Worm (Caenorhabditis elegans) whole organism, young adult: ENCODE measurements around the gene cpar-1.

Source experiments
- B0035.1 ChIP-seq: sonication (generic microtip); optimal IDR thresholded peaks from 2 replicates; lab custom pipeline; 2016; ENCODE audit warnings: missing genetic modification characterization, mild to moderate bottlenecking, missing compliant biosample characterization, missing genotype, missing genetic modification reagents
- B0261.1 ChIP-seq: sonication (generic microtip); optimal IDR thresholded peaks from 2 replicates; lab custom pipeline; 2016; ENCODE audit warnings: mild to moderate bottlenecking, missing genetic modification characterization, moderate library complexity, missing compliant biosample characterization
- B0336.3 ChIP-seq: fragments of 200-800 bp; sonication (Bioruptor generic); IDR thresholded peaks from 2 replicates; pipeline ENCODE4 v1.3.6; 2022; ENCODE audit warnings: missing genetic modification characterization, missing compliant biosample characterization
- F23B12.7 ChIP-seq: sonication (generic microtip); optimal IDR thresholded peaks from 2 replicates; lab custom pipeline; 2017; ENCODE audit warnings: missing genetic modification characterization, mild to moderate bottlenecking, missing compliant biosample characterization, antibody characterized with exemption, moderate library complexity; ENCODE audit not compliant: insufficient read depth
- F55B11.4 ChIP-seq: sonication (generic microtip); optimal IDR thresholded peaks from 2 replicates; lab custom pipeline; 2016; ENCODE audit warnings: missing compliant biosample characterization, missing genetic modification characterization, borderline replicate concordance; ENCODE audit not compliant: insufficient read depth
- F57A8.1 ChIP-seq: fragments of 200-800 bp; sonication (Bioruptor generic); optimal IDR thresholded peaks from 2 replicates; lab custom pipeline; 2018; ENCODE audit warnings: mild to moderate bottlenecking, missing genetic modification characterization, moderate library complexity, missing compliant biosample characterization
- F57C9.4 ChIP-seq: sonication (generic microtip); optimal IDR thresholded peaks from 2 replicates; lab custom pipeline; 2017; ENCODE audit warnings: mild to moderate bottlenecking, missing genetic modification characterization, missing compliant biosample characterization
- T26A5.8 ChIP-seq: sonication (generic microtip); optimal IDR thresholded peaks from 2 replicates; lab custom pipeline; 2016; ENCODE audit warnings: missing genetic modification characterization, missing compliant biosample characterization
- Y56A3A.18 ChIP-seq: fragments of 200-800 bp; sonication (Bioruptor generic); IDR thresholded peaks from 2 replicates; pipeline ENCODE4 v1.3.6; 2022; ENCODE audit warnings: missing genetic modification reagents, missing genetic modification characterization, missing compliant biosample characterization
- Y95B8A.8 ChIP-seq: fragments of 200-800 bp; sonication (Bioruptor generic); IDR thresholded peaks from 2 replicates; pipeline ENCODE4 v1.3.6; 2022; ENCODE audit warnings: missing genetic modification reagents, missing genetic modification characterization, missing compliant biosample characterization
- aptf-2 ChIP-seq: fragments of 200-800 bp; sonication (Bioruptor generic); conservative IDR thresholded peaks from 2 replicates; pipeline ENCODE4 v1.3.6; 2022; ENCODE audit warnings: missing genetic modification reagents, missing genetic modification characterization, missing compliant biosample characterization
- attf-5 ChIP-seq: fragments of 200-800 bp; sonication (Bioruptor generic); optimal IDR thresholded peaks from 2 replicates; lab custom pipeline; 2018; ENCODE audit warnings: mild to moderate bottlenecking, missing genetic modification characterization, missing compliant biosample characterization
- bed-1 ChIP-seq: fragments of 200-800 bp; sonication (Bioruptor generic); IDR thresholded peaks from 2 replicates; pipeline ENCODE4 v1.3.6; 2022; ENCODE audit warnings: missing genetic modification reagents, missing genetic modification characterization, missing compliant biosample characterization
- ccch-3 ChIP-seq: fragments of 200-800 bp; sonication (Bioruptor generic); optimal IDR thresholded peaks from 2 replicates; lab custom pipeline; 2018; ENCODE audit warnings: mild to moderate bottlenecking, missing genetic modification characterization, missing compliant biosample characterization
- cebp-2 ChIP-seq: fragments of 200-800 bp; sonication (Bioruptor generic); IDR thresholded peaks from 2 replicates; pipeline ENCODE4 v1.3.6; 2022; ENCODE audit warnings: missing genetic modification characterization, missing compliant biosample characterization
- ceh-100 ChIP-seq: fragments of 200-800 bp; sonication (Bioruptor generic); IDR thresholded peaks from 2 replicates; pipeline ENCODE4 v1.3.6; 2022; ENCODE audit warnings: missing genetic modification reagents, missing genetic modification characterization, missing compliant biosample characterization
- ceh-40 ChIP-seq: fragments of 200-800 bp; sonication (Bioruptor generic); IDR thresholded peaks from 2 replicates; pipeline ENCODE4 v1.3.6; 2022; ENCODE audit warnings: missing genetic modification characterization, missing compliant biosample characterization
- ceh-79 ChIP-seq: sonication (generic microtip); optimal IDR thresholded peaks from 2 replicates; lab custom pipeline; 2017; ENCODE audit warnings: mild to moderate bottlenecking, missing genetic modification characterization, missing compliant biosample characterization
- die-1 ChIP-seq: sonication (generic microtip); optimal IDR thresholded peaks from 2 replicates; lab custom pipeline; 2016; ENCODE audit warnings: missing genotype, mild to moderate bottlenecking, missing genetic modification characterization, missing compliant biosample characterization
- dpff-1 ChIP-seq: sonication (generic microtip); optimal IDR thresholded peaks from 2 replicates; lab custom pipeline; 2017; ENCODE audit warnings: mild to moderate bottlenecking, missing genetic modification characterization, missing compliant biosample characterization
- efl-1 ChIP-seq: fragments of 150-350 bp; optimal IDR thresholded peaks from 2 replicates; lab custom pipeline; 2014; ENCODE audit warnings: missing biosample characterization, missing genetic modification reagents, missing genetic modification characterization
- egl-18 ChIP-seq: fragments of 200-800 bp; sonication (Bioruptor generic); IDR thresholded peaks from 2 replicates; pipeline ENCODE4 v1.3.6; 2022; ENCODE audit warnings: missing genetic modification reagents, missing genetic modification characterization, missing compliant biosample characterization
- egl-44 ChIP-seq: fragments of 200-800 bp; sonication (Bioruptor generic); IDR thresholded peaks from 2 replicates; pipeline ENCODE4 v1.3.6; 2022; ENCODE audit warnings: missing genetic modification reagents, missing genetic modification characterization, missing compliant biosample characterization
- egrh-3 ChIP-seq: fragments of 200-800 bp; sonication (Bioruptor generic); IDR thresholded peaks from 2 replicates; pipeline ENCODE4 v1.3.6; 2022; ENCODE audit warnings: missing genetic modification reagents, missing genetic modification characterization, missing compliant biosample characterization
- ekl-4 ChIP-seq: fragments of 200-800 bp; sonication (Bioruptor generic); IDR thresholded peaks from 2 replicates; pipeline ENCODE4 v1.3.6; 2022; ENCODE audit warnings: missing genetic modification reagents, missing genetic modification characterization, missing compliant biosample characterization
- ets-4 ChIP-seq: fragments of 200-800 bp; sonication (Bioruptor generic); optimal IDR thresholded peaks from 2 replicates; lab custom pipeline; 2018; ENCODE audit warnings: mild to moderate bottlenecking, missing genetic modification characterization, missing compliant biosample characterization
- fkh-3 ChIP-seq: sonication (generic microtip); optimal IDR thresholded peaks from 2 replicates; lab custom pipeline; 2016; ENCODE audit warnings: mild to moderate bottlenecking, missing genetic modification characterization, missing compliant biosample characterization
- hlh-12 ChIP-seq: sonication (generic microtip); optimal IDR thresholded peaks from 2 replicates; lab custom pipeline; 2016; ENCODE audit warnings: missing genetic modification characterization, missing compliant biosample characterization
- hmg-1.2 ChIP-seq: fragments of 200-800 bp; sonication (Bioruptor generic); IDR thresholded peaks from 2 replicates; pipeline ENCODE4 v1.3.6; 2022; ENCODE audit warnings: missing genetic modification reagents, missing genetic modification characterization, missing compliant biosample characterization
- hsf-1 ChIP-seq: fragments of 200-800 bp; sonication (Bioruptor generic); IDR thresholded peaks from 2 replicates; pipeline ENCODE4 v1.3.6; 2022; ENCODE audit warnings: missing genetic modification reagents, missing genetic modification characterization, missing compliant biosample characterization
- lag-1 ChIP-seq: fragments of 200-800 bp; sonication (Bioruptor generic); IDR thresholded peaks from 2 replicates; pipeline ENCODE4 v1.3.6; 2022; ENCODE audit warnings: missing genetic modification reagents, missing genetic modification characterization, missing compliant biosample characterization
- lin-35 ChIP-seq, 3 experiments: fragments of 150-350 bp in 2 of 3; sonication (generic microtip) in 1 of 3; optimal IDR thresholded peaks; 2 replicates each; lab custom pipeline; 2014 to 2018; ENCODE audit warnings: missing biosample characterization in 3 of 3, missing genetic modification characterization in 3 of 3, missing genetic modification reagents in 3 of 3
- lin-40 ChIP-seq: sonication (generic microtip); optimal IDR thresholded peaks from 2 replicates; lab custom pipeline; 2016; ENCODE audit warnings: missing genetic modification characterization, mild to moderate bottlenecking, missing compliant biosample characterization, missing genotype, missing genetic modification reagents
- lin-54 ChIP-seq: fragments of 200-800 bp; sonication (Bioruptor generic); optimal IDR thresholded peaks from 2 replicates; lab custom pipeline; 2018; ENCODE audit warnings: mild to moderate bottlenecking, missing genetic modification characterization, missing compliant biosample characterization
- lir-1 ChIP-seq: fragments of 200-800 bp; sonication (Bioruptor generic); conservative IDR thresholded peaks from 2 replicates; pipeline ENCODE4 v1.3.6; 2022; ENCODE audit warnings: missing genetic modification reagents, missing genetic modification characterization, missing compliant biosample characterization
- madf-3 ChIP-seq: fragments of 200-800 bp; sonication (Bioruptor generic); IDR thresholded peaks from 2 replicates; pipeline ENCODE4 v1.3.6; 2022; ENCODE audit warnings: missing genetic modification reagents, missing genetic modification characterization, missing compliant biosample characterization
- mes-4 ChIP-seq: sonication (generic microtip); optimal IDR thresholded peaks from 2 replicates; lab custom pipeline; 2016; ENCODE audit warnings: missing genotype, missing genetic modification characterization, missing compliant biosample characterization
- nfya-2 ChIP-seq: fragments of 200-800 bp; sonication (Bioruptor generic); IDR thresholded peaks from 2 replicates; pipeline ENCODE4 v1.3.6; 2022; ENCODE audit warnings: missing genetic modification reagents, missing genetic modification characterization, missing compliant biosample characterization
- nhr-120 ChIP-seq: fragments of 200-800 bp; sonication (Bioruptor generic); IDR thresholded peaks from 2 replicates; pipeline ENCODE4 v1.3.6; 2022; ENCODE audit warnings: missing genetic modification characterization, missing compliant biosample characterization
- nhr-179 ChIP-seq: sonication (generic microtip); optimal IDR thresholded peaks from 2 replicates; lab custom pipeline; 2016; ENCODE audit warnings: mild to moderate bottlenecking, missing genetic modification characterization, missing compliant biosample characterization
- pbrm-1 ChIP-seq: fragments of 200-800 bp; sonication (Bioruptor generic); IDR thresholded peaks from 2 replicates; pipeline ENCODE4 v1.3.6; 2022; ENCODE audit warnings: missing genetic modification reagents, missing genetic modification characterization, missing compliant biosample characterization
- rcor-1 ChIP-seq: fragments of 200-800 bp; sonication (Bioruptor generic); IDR thresholded peaks from 2 replicates; pipeline ENCODE4 v1.3.6; 2022; ENCODE audit warnings: missing genetic modification reagents, missing genetic modification characterization, missing compliant biosample characterization
- rec-8 ChIP-seq, 2 experiments: sonication (generic microtip); optimal IDR thresholded peaks; 2 replicates each; lab custom pipeline; 2016; ENCODE audit warnings: mild to moderate bottlenecking in 2 of 2, missing genetic modification characterization in 2 of 2, missing genetic modification reagents in 2 of 2, missing genotype in 2 of 2, missing biosample characterization in 1 of 2, missing compliant biosample characterization in 1 of 2, moderate library complexity in 1 of 2
- rpc-1 ChIP-seq, 2 experiments: fragments of 150-350 bp in 1 of 2; sonication (generic microtip) in 1 of 2; optimal IDR thresholded peaks; 2 replicates each; lab custom pipeline; 2014 to 2018; ENCODE audit warnings: missing biosample characterization in 1 of 2, missing genetic modification characterization in 1 of 2, missing genetic modification reagents in 1 of 2, missing genotype in 1 of 2
- sdz-38 ChIP-seq: sonication (generic microtip); optimal IDR thresholded peaks from 2 replicates; lab custom pipeline; 2016; ENCODE audit warnings: missing genotype, missing genetic modification characterization, missing compliant biosample characterization
- zim-3 ChIP-seq: sonication (generic microtip); optimal IDR thresholded peaks from 2 replicates; lab custom pipeline; 2017; ENCODE audit warnings: mild to moderate bottlenecking, missing genetic modification characterization, moderate library complexity, missing compliant biosample characterization
- ztf-18 ChIP-seq: sonication (generic microtip); optimal IDR thresholded peaks from 2 replicates; lab custom pipeline; 2016; ENCODE audit warnings: missing genotype, mild to moderate bottlenecking, missing genetic modification characterization, missing compliant biosample characterization

cpar-1 gene

ce11 chrIII:9390007-9390406 lies 43.9 kb upstream of the cpar-1 start, which contains the start of gene slc-17.2:
TSS of gene slc-17.2 (minus strand) at chrIII:9390107.
- TF ChIP-seq aptf-2 (GFP tag; lab: Robert Waterston, UW) (0 out of 2 replicates have a peak, but pooled peaks have one; percentile 32), ccch-3 (GFP tag; lab: Kevin White, UChicago) (no peak), ceh-79 (no peak)

- TF ChIP-seq nhr-179 (tag; lab: Kevin White, UChicago), result no peak
- TF ChIP-seq egrh-3 (GFP tag; lab: Robert Waterston, UW), result no peak
- TF ChIP-seq mes-4 (tag; lab: Kevin White, UChicago), result no peak
- TF ChIP-seq ekl-4 (GFP tag; lab: Robert Waterston, UW), result peak; percentile 62; the same call in 1 of the 2 replicates
- no peak for TF ChIP-seq Y56A3A.18 (GFP tag; lab: Robert Waterston, UW)
- TF ChIP-seq nfya-2 (GFP tag; lab: Robert Waterston, UW), result 0 out of 2 replicates have a peak, but pooled peaks have one; percentile 69
- no peak for TF ChIP-seq dpff-1 (tag; lab: Kevin White, UChicago)
- TF ChIP-seq attf-5 (GFP tag; lab: Kevin White, UChicago), result no peak
- no peak for TF ChIP-seq F57C9.4 (tag; lab: Kevin White, UChicago)
- no peak for TF ChIP-seq lag-1 (GFP tag; lab: Robert Waterston, UW)
- TF ChIP-seq zim-3 (tag; lab: Kevin White, UChicago), result no peak
- TF ChIP-seq madf-3 (GFP tag; lab: Robert Waterston, UW), result peak; percentile 48; the same call in 1 of the 2 replicates
- TF ChIP-seq cebp-2 (GFP tag; lab: Robert Waterston, UW), result no peak
- peak; percentile 68 for TF ChIP-seq B0336.3
- no peak for TF ChIP-seq lir-1 (GFP tag; lab: Robert Waterston, UW)
- 0 out of 2 replicates have a peak, but pooled peaks have one; percentile 30 for TF ChIP-seq ceh-100 (GFP tag; lab: Robert Waterston, UW)
- TF ChIP-seq hmg-1.2 (GFP tag; lab: Robert Waterston, UW), result peak; percentile 41; the same call in 1 of the 2 replicates
- no peak for TF ChIP-seq die-1 (tag; lab: Kevin White, UChicago)
- no peak for TF ChIP-seq F55B11.4 (tag; lab: Kevin White, UChicago)
- TF ChIP-seq Y95B8A.8 (GFP tag; lab: Robert Waterston, UW), result peak; percentile 31; the same call in 1 of the 2 replicates
- TF ChIP-seq T26A5.8, result no peak
- no peak for TF ChIP-seq egl-18 (GFP tag; lab: Robert Waterston, UW)
- no peak for TF ChIP-seq hlh-12
- no peak for TF ChIP-seq ztf-18 (tag; lab: Kevin White, UChicago)
- no peak for TF ChIP-seq egl-44 (GFP tag; lab: Robert Waterston, UW)
- TF ChIP-seq ceh-40 (GFP tag; lab: Robert Waterston, UW), result no peak
- peak; percentile 73; the same call in 1 of the 2 replicates for TF ChIP-seq hsf-1 (GFP tag; lab: Robert Waterston, UW)
- TF ChIP-seq pbrm-1, result no peak
- TF ChIP-seq F23B12.7 (tag; lab: Kevin White, UChicago), result no peak
- 0 out of 2 replicates have a peak, but pooled peaks have one; percentile 7 for TF ChIP-seq rcor-1
- TF ChIP-seq sdz-38 (tag; lab: Kevin White, UChicago), result no peak
- no peak for TF ChIP-seq fkh-3
- TF ChIP-seq rec-8 (tag; optimal IDR thresholded peaks at IDR 0.05; lab: Kevin White, UChicago), result no peak
- no peak for TF ChIP-seq B0261.1 (tag; lab: Kevin White, UChicago)
- peak; percentile 19 for TF ChIP-seq efl-1 (GFP tag; lab: Kevin White, UChicago)
- TF ChIP-seq ets-4, result no peak
- TF ChIP-seq F57A8.1 (GFP tag; lab: Kevin White, UChicago), result no peak
- TF ChIP-seq rpc-1 (optimal IDR thresholded peaks at IDR 0.05; lab: Kevin White, UChicago), result no peak
- no peak for TF ChIP-seq rpc-1 (tag; optimal IDR thresholded peaks at IDR 0.05; lab: Kevin White, UChicago)
- no peak for TF ChIP-seq B0035.1
- TF ChIP-seq ccch-3 (GFP tag; lab: Kevin White, UChicago), result no peak
- TF ChIP-seq bed-1 (GFP tag; lab: Robert Waterston, UW), result no peak
- no peak for TF ChIP-seq nhr-120 (GFP tag; lab: Robert Waterston, UW)
- peak in 1 of 3 experiments; percentile 25 for TF ChIP-seq lin-35 (GFP tag; optimal IDR thresholded peaks at IDR 0.05; lab: Kevin White, UChicago)
- TF ChIP-seq lin-54 (GFP tag; lab: Kevin White, UChicago), result peak; percentile 59
- TF ChIP-seq lin-40 (tag; lab: Kevin White, UChicago), result no peak
Observed at ce11 chrIII:9390924-9391323, 42.9 kb upstream of the cpar-1 start.
